Worm (Caenorhabditis elegans) whole organism, mixed stage, embryonic: ENCODE measurements around the gene R05H11.1.

Experiments
- bed-3 ChIP-seq: fragments of 200-800 bp; sonication (Bioruptor generic); optimal IDR thresholded peaks from 3 replicates; lab custom pipeline; 2018; ENCODE audit warnings: mild to moderate bottlenecking, missing genetic modification characterization, moderate library complexity, missing compliant biosample characterization
- nhr-2 ChIP-seq: fragments of 150-350 bp; optimal IDR thresholded peaks from 2 replicates; lab custom pipeline; 2014; ENCODE audit warnings: missing biosample characterization, missing genetic modification characterization
- nhr-237 ChIP-seq: fragments of 150-350 bp; optimal IDR thresholded peaks from 2 replicates; lab custom pipeline; 2014; ENCODE audit warnings: missing biosample characterization, missing genetic modification characterization
- snpc-4 ChIP-seq: fragments of 150-350 bp; optimal IDR thresholded peaks from 2 replicates; lab custom pipeline; 2014; ENCODE audit warnings: missing biosample characterization, missing genetic modification characterization
- sptf-1 ChIP-seq: sonication (generic microtip); optimal IDR thresholded peaks from 2 replicates; lab custom pipeline; 2017; ENCODE audit warnings: mild to moderate bottlenecking, missing genetic modification characterization, moderate library complexity, missing compliant biosample characterization

DNA sequence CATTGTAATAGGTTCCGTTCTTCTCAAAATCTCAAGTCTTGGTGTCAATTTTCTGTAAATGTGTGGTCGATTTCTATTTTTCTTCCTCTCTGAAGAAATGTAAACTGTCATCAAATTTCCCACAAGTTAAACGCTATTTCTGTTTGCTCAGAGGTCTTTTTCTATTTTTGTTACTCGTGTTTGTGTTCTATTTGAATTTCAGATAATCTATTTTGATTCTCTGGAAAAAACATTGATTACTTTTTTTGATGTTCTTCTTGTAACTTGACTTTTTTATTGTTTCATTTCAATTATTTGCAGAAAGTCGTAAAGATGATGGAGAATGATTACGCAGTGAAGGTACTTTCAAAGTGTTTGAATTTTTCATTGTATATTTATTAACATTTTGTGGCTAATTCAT lies 7.1 kb downstream of the R05H11.1 start, which contains the start of gene lim-8:
- TF ChIP-seq snpc-4 (no peak), nhr-237 (tag; lab: Kevin White, UChicago) (no peak), nhr-2 (tag; lab: Kevin White, UChicago) (no peak), bed-3 (no peak), sptf-1 (tag; lab: Kevin White, UChicago) (no peak)
